Fruit fly (Drosophila melanogaster): ENCODE measurements around the gene Faf2.

Gene Faf2

DNA sequence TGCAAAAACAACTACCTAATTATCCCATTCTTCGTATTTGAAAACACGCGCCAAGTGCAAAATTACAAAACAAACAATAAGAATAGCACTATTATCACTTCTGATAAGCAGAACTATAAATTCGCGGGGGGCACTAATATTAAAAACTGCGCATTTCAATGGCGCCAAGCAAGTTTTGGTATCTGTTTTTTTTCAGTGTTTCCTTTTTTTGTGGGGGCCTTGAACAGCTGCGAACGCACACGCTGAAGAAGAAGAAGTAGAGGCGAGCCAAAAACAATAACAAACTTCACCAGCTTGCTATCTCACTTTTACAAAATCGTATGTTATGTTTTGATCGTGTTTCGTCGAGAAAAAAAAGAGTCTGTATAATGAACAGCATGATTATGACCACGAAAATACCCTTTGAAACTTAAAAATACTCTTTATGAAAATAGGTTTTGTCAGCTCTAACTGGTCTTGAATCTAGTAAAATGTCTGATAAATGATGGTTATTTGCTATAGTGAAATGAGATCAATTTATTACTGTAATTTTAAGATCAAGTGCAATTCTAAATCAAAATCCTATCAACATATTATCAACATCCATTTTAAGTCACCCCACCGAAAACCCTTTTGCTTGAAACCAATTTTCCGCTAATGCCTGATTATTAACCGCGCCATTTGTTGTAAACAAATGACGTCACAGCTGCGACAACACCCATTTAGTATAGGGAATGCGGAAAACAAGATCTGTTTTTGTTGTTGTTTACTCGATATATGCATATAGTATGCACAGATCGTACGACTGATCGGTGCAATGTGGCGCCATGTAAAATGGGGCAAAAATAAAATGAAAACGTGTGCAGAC lies 14.4 kb downstream of the Faf2 start (continued):
- TF ChIP-seq CG12219 (GFP tag; optimal IDR thresholded peaks at IDR 0.05) = peak; percentile 58
- peak; percentile 60 for TF ChIP-seq MBD-R2 (GFP tag; IDR thresholded peaks at IDR 0.05)
- peak; percentile 48 for TF ChIP-seq CG13123 (GFP tag; optimal IDR thresholded peaks at IDR 0.05)
- peak; percentile 58 for TF ChIP-seq Bteb2 (GFP tag; optimal IDR thresholded peaks at IDR 0.05)
- peak; percentile 68 for TF ChIP-seq CG17328 (GFP tag; IDR thresholded peaks at IDR 0.05)
- TF ChIP-seq CG10209 (GFP tag; optimal IDR thresholded peaks at IDR 0.05) = peak; percentile 63
- TF ChIP-seq Fer1 (GFP tag; optimal IDR thresholded peaks at IDR 0.05) = peak; percentile 59
- peak; percentile 3 for TF ChIP-seq Nf-YB (GFP tag; optimal IDR thresholded peaks at IDR 0.05)
- peak; percentile 53 for TF ChIP-seq so (GFP tag; IDR thresholded peaks at IDR 0.05)
- peak; percentile 3 for TF ChIP-seq disco-r (GFP tag; optimal IDR thresholded peaks at IDR 0.05)
- peak; percentile 55 for TF ChIP-seq lmd (GFP tag; IDR thresholded peaks at IDR 0.05)
- TF ChIP-seq ro (GFP tag; IDR thresholded peaks at IDR 0.05) = no peak
- peak; percentile 1 for TF ChIP-seq vfl (GFP tag; optimal IDR thresholded peaks at IDR 0.05)
- TF ChIP-seq ATbp (GFP tag; optimal IDR thresholded peaks at IDR 0.05) = no peak
- peak; percentile 42 for TF ChIP-seq CG10274 (GFP tag; optimal IDR thresholded peaks at IDR 0.05)
- no peak for TF ChIP-seq CG8281 (tag; optimal IDR thresholded peaks at IDR 0.05)
- peak; percentile 36 for TF ChIP-seq oc (tag; optimal IDR thresholded peaks at IDR 0.05)
- TF ChIP-seq schlank (tag; optimal IDR thresholded peaks at IDR 0.05) = no peak
- TF ChIP-seq unc-4 (GFP tag; IDR thresholded peaks at IDR 0.05; ENCODE audit: partially characterized antibody) = no peak
- no peak for TF ChIP-seq z (GFP tag; IDR thresholded peaks at IDR 0.05)
- peak; percentile 58 for TF ChIP-seq ERR (GFP tag; optimal IDR thresholded peaks at IDR 0.05)
- peak; percentile 66 for TF ChIP-seq dm (GFP tag; optimal IDR thresholded peaks at IDR 0.05)
- TF ChIP-seq Dref (GFP tag; IDR thresholded peaks at IDR 0.05) = no peak
- no peak for TF ChIP-seq sna (GFP tag; IDR thresholded peaks at IDR 0.05; ENCODE audit: partially characterized antibody)
- peak; percentile 14 for TF ChIP-seq Mes4 (GFP tag; optimal IDR thresholded peaks at IDR 0.05)
- peak; percentile 65 for TF ChIP-seq gem (tag; optimal IDR thresholded peaks at IDR 0.05)
- peak; percentile 47 for TF ChIP-seq crc (GFP tag; optimal IDR thresholded peaks at IDR 0.05)
- no peak for TF ChIP-seq CG42726 (GFP tag; IDR thresholded peaks at IDR 0.05; ENCODE audit: partially characterized antibody)
- TF ChIP-seq Hand (GFP tag; optimal IDR thresholded peaks at IDR 0.05) = peak; percentile 10
- peak; percentile 76 for TF ChIP-seq CG14014 (GFP tag; IDR thresholded peaks at IDR 0.05)
- TF ChIP-seq sc (optimal IDR thresholded peaks at IDR 0.05) = no peak
- TF ChIP-seq sc (GFP tag; optimal IDR thresholded peaks at IDR 0.05) = no peak
- peak; percentile 73 for TF ChIP-seq ranshi (GFP tag; IDR thresholded peaks at IDR 0.05)
- TF ChIP-seq nom (GFP tag; optimal IDR thresholded peaks at IDR 0.05) = peak; percentile 49
- TF ChIP-seq CG33213 (GFP tag; optimal IDR thresholded peaks at IDR 0.05) = peak; percentile 44
- peak; percentile 60 for TF ChIP-seq Side (GFP tag; optimal IDR thresholded peaks at IDR 0.05)
- peak; percentile 55 for TF ChIP-seq fu2 (GFP tag; optimal IDR thresholded peaks at IDR 0.05)
- TF ChIP-seq CG3407 (GFP tag; optimal IDR thresholded peaks at IDR 0.05) = peak; percentile 17
- no peak for TF ChIP-seq hbn (GFP tag; IDR thresholded peaks at IDR 0.05; ENCODE audit: partially characterized antibody)
- TF ChIP-seq Antp (GFP tag; optimal IDR thresholded peaks at IDR 0.05) = peak; percentile 74
- no peak for TF ChIP-seq fd3F (GFP tag; optimal IDR thresholded peaks at IDR 0.05)
- no peak for TF ChIP-seq CG7271 (tag; optimal IDR thresholded peaks at IDR 0.05)
- TF ChIP-seq chif (GFP tag; optimal IDR thresholded peaks at IDR 0.05) = peak in 1 of 2 experiments; percentile 43
- TF ChIP-seq CG8290 (GFP tag; optimal IDR thresholded peaks at IDR 0.05) = peak; percentile 24
- peak in 1 of 2 experiments; percentile 60 for TF ChIP-seq CG8290 (tag; optimal IDR thresholded peaks at IDR 0.05)
- TF ChIP-seq CG13296 (GFP tag; optimal IDR thresholded peaks at IDR 0.05) = peak; percentile 72
- peak; percentile 42 for TF ChIP-seq CG12744 (GFP tag; optimal IDR thresholded peaks at IDR 0.05)
- peak; percentile 9 for TF ChIP-seq Atf3 (GFP tag; optimal IDR thresholded peaks at IDR 0.05)
- TF ChIP-seq Eip74EF (GFP tag; optimal IDR thresholded peaks at IDR 0.05) = peak in 1 of 2 experiments; percentile 94
